Worm (Caenorhabditis elegans): ENCODE data around the gene lin-37.

lin-37 gene

ce11 chrIII:7116615-7117252, 44.4 kb upstream of the lin-37 start:
- TF ChIP-seq ceh-28 (tag; optimal IDR thresholded peaks at IDR 0.05) (no peak), zag-1 (tag; optimal IDR thresholded peaks at IDR 0.05) (no peak), dpl-1 (GFP tag; optimal IDR thresholded peaks at IDR 0.05) (peak; percentile 47), nhr-10 (tag; optimal IDR thresholded peaks at IDR 0.05) (peak; percentile 88), madf-9 (GFP tag; conservative IDR thresholded peaks at IDR 0.05) (no peak), hmg-1.1 (GFP tag; IDR thresholded peaks at IDR 0.05) (peak; percentile 61), Y105C5A.15 (GFP tag; IDR thresholded peaks at IDR 0.05) (no peak), ama-1 (optimal IDR thresholded peaks at IDR 0.05) (no peak), nhr-6 (tag; optimal IDR thresholded peaks at IDR 0.05) (peak; percentile 17), lin-1 (GFP tag; IDR thresholded peaks at IDR 0.05) (0 out of 2 replicates have a peak, but pooled peaks have one; percentile 26), nhr-42 (GFP tag; IDR thresholded peaks at IDR 0.05) (no peak), ctbp-1 (GFP tag; IDR thresholded peaks at IDR 0.05) (no peak), php-3 (GFP tag; IDR thresholded peaks at IDR 0.05) (no peak), gei-8 (GFP tag; optimal IDR thresholded peaks at IDR 0.05) (no peak), dve-1 (tag; optimal IDR thresholded peaks at IDR 0.05; ENCODE audit: insufficient read depth) (peak; percentile 90), aly-2 (tag; optimal IDR thresholded peaks at IDR 0.05) (no peak), ztf-11 (tag; optimal IDR thresholded peaks at IDR 0.05) (no peak), aha-1 (tag) (peak; percentile 91), ZK546.5 (tag; optimal IDR thresholded peaks at IDR 0.05) (no peak), snpc-4 (tag; optimal IDR thresholded peaks at IDR 0.05) (no peak), T26A8.4 (GFP tag; IDR thresholded peaks at IDR 0.05) (no peak), zfp-2 (tag; optimal IDR thresholded peaks at IDR 0.05) (no peak), rbr-2 (tag; optimal IDR thresholded peaks at IDR 0.05) (peak; percentile 34), lin-29 (GFP tag; IDR thresholded peaks at IDR 0.05) (no peak), Y5F2A.4 (GFP tag; optimal IDR thresholded peaks at IDR 0.05) (no peak), lin-13 (GFP tag; optimal IDR thresholded peaks at IDR 0.05) (peak; percentile 4), D1046.2 (GFP tag; IDR thresholded peaks at IDR 0.05) (no peak), snpc-1.2 (GFP tag; IDR thresholded peaks at IDR 0.05) (no peak), mxl-3 (GFP tag; optimal IDR thresholded peaks at IDR 0.05) (peak; percentile 74), tra-1 (GFP tag; IDR thresholded peaks at IDR 0.05) (peak; percentile 46; the same call in 1 of the 2 replicates), nhr-48 (tag; optimal IDR thresholded peaks at IDR 0.05) (peak; percentile 33), Y75B8A.6 (GFP tag; IDR thresholded peaks at IDR 0.05) (no peak), ztf-7 (tag; optimal IDR thresholded peaks at IDR 0.05) (peak; percentile 16), mdl-1 (tag; optimal IDR thresholded peaks at IDR 0.05) (peak; percentile 46 to 71), hlh-11 (tag; optimal IDR thresholded peaks at IDR 0.05) (peak; percentile 81), mes-2 (tag; optimal IDR thresholded peaks at IDR 0.05; ENCODE audit: poor library complexity, severe bottlenecking) (peak; percentile 52), R02D3.7 (tag; optimal IDR thresholded peaks at IDR 0.05) (no peak), lin-38 (GFP tag; IDR thresholded peaks at IDR 0.05) (peak; percentile 22), mep-1 (tag; optimal IDR thresholded peaks at IDR 0.05) (peak; percentile 79), pqm-1 (tag; optimal IDR thresholded peaks at IDR 0.05) (peak; percentile 69), zip-2 (tag; optimal IDR thresholded peaks at IDR 0.05) (no peak), hlh-30 (tag; optimal IDR thresholded peaks at IDR 0.05; ENCODE audit: insufficient read depth) (peak; percentile 94), dmd-6 (GFP tag; IDR thresholded peaks at IDR 0.05) (peak; percentile 77), nhr-111 (GFP tag; optimal IDR thresholded peaks at IDR 0.05) (no peak), lsy-2 (tag; optimal IDR thresholded peaks at IDR 0.05) (peak; percentile 50 to 80), saeg-2 (GFP tag; IDR thresholded peaks at IDR 0.05) (no peak), F44E2.7 (GFP tag; IDR thresholded peaks at IDR 0.05) (no peak), lin-15B (tag; optimal IDR thresholded peaks at IDR 0.05) (no peak), F49E8.2 (tag; optimal IDR thresholded peaks at IDR 0.05; ENCODE audit: borderline replicate concordance) (no peak), arid-1 (GFP tag; conservative IDR thresholded peaks at IDR 0.05) (0 out of 2 replicates have a peak, but pooled peaks have one; percentile 28), ceh-44 (GFP tag; IDR thresholded peaks at IDR 0.05) (no peak)

Data from whole organism, L4 larva.